Fruit fly (Drosophila melanogaster) whole organism, embryonic: ENCODE data around the gene dtn.

Experiments
- Abd-B ChIP-seq: fragments of 200-800 bp; sonication (Bioruptor generic); optimal IDR thresholded peaks from 2 replicates; lab custom pipeline; 2018; ENCODE audit warnings: missing biosample characterization, mild to moderate bottlenecking, missing genetic modification characterization, moderate library complexity
- Bdp1 ChIP-seq: fragments of 200-800 bp; sonication (Bioruptor generic); optimal IDR thresholded peaks from 3 replicates; lab custom pipeline; 2016; ENCODE audit warnings: missing biosample characterization, missing genetic modification characterization
- CG10209 ChIP-seq: fragments of 200-800 bp; sonication (Bioruptor generic); optimal IDR thresholded peaks from 3 replicates; lab custom pipeline; 2017; ENCODE audit warnings: missing biosample characterization, mild to moderate bottlenecking, missing genetic modification characterization, missing genetic modification reagents
- CG10267 ChIP-seq: fragments of 200-800 bp; sonication (Bioruptor generic); optimal IDR thresholded peaks from 2 replicates; lab custom pipeline; 2018; ENCODE audit warnings: missing biosample characterization, mild to moderate bottlenecking, missing genetic modification characterization, moderate library complexity
- CG10321 ChIP-seq: fragments of 200-800 bp; sonication (Bioruptor generic); IDR thresholded peaks from 2 replicates; pipeline ENCODE4 v1.3.6; 2022; ENCODE audit warnings: missing biosample characterization, missing genetic modification characterization
- CG10979 ChIP-seq: fragments of 200-800 bp; sonication (Bioruptor generic); optimal IDR thresholded peaks from 2 replicates; lab custom pipeline; 2018; ENCODE audit warnings: missing biosample characterization, mild to moderate bottlenecking, missing genetic modification characterization, moderate library complexity
- CG11696 ChIP-seq: fragments of 200-800 bp; sonication (Bioruptor generic); IDR thresholded peaks from 2 replicates; pipeline ENCODE4 v1.3.6; 2022; ENCODE audit warnings: missing biosample characterization, missing genetic modification characterization
- CG15011 ChIP-seq: fragments of 200-800 bp; sonication (Bioruptor generic); optimal IDR thresholded peaks from 3 replicates; lab custom pipeline; 2018; ENCODE audit warnings: missing biosample characterization, mild to moderate bottlenecking, missing genetic modification characterization
- CG1602 ChIP-seq: fragments of 200-800 bp; sonication (Bioruptor generic); optimal IDR thresholded peaks from 3 replicates; lab custom pipeline; 2016; ENCODE audit warnings: missing biosample characterization, missing genetic modification characterization
- CG16815 ChIP-seq: fragments of 200-800 bp; sonication (Bioruptor generic); optimal IDR thresholded peaks from 3 replicates; lab custom pipeline; 2017; ENCODE audit warnings: missing biosample characterization, mild to moderate bottlenecking, missing genetic modification characterization
- CG17186 ChIP-seq: fragments of 200-800 bp; sonication (Bioruptor generic); optimal IDR thresholded peaks from 3 replicates; lab custom pipeline; 2017; ENCODE audit warnings: missing biosample characterization, missing genetic modification reagents, missing genetic modification characterization
- CG17359 ChIP-seq: fragments of 200-800 bp; sonication (Bioruptor generic); optimal IDR thresholded peaks from 3 replicates; lab custom pipeline; 2018; ENCODE audit warnings: missing biosample characterization, mild to moderate bottlenecking, missing genetic modification characterization, moderate library complexity
- CG17612 ChIP-seq: fragments of 200-800 bp; sonication (Bioruptor generic); IDR thresholded peaks from 2 replicates; pipeline ENCODE4 v1.3.6; 2022; ENCODE audit warnings: missing biosample characterization, missing genetic modification characterization
- CG17829 ChIP-seq: fragments of 200-800 bp; optimal IDR thresholded peaks from 2 replicates; lab custom pipeline; 2019; ENCODE audit warnings: missing biosample characterization, mild to moderate bottlenecking, missing genetic modification characterization, moderate library complexity
- CG18476 ChIP-seq: fragments of 200-800 bp; sonication (Bioruptor generic); optimal IDR thresholded peaks from 2 replicates; lab custom pipeline; 2016; ENCODE audit warnings: missing biosample characterization, mild to moderate bottlenecking, missing genetic modification characterization
- CG2116 ChIP-seq: fragments of 200-800 bp; sonication (Bioruptor generic); optimal IDR thresholded peaks from 3 replicates; lab custom pipeline; 2018; ENCODE audit warnings: missing biosample characterization, mild to moderate bottlenecking, missing genetic modification characterization
- CG32532 ChIP-seq: fragments of 200-800 bp; sonication (Bioruptor generic); IDR thresholded peaks from 2 replicates; pipeline ENCODE4 v1.3.6; 2022; ENCODE audit warnings: missing biosample characterization, missing genetic modification characterization
- CG3995 ChIP-seq: fragments of 200-800 bp; sonication (Bioruptor generic); optimal IDR thresholded peaks from 3 replicates; lab custom pipeline; 2016; ENCODE audit warnings: missing biosample characterization, missing genetic modification characterization
- CG5245 ChIP-seq: fragments of 200-800 bp; sonication (Bioruptor generic); optimal IDR thresholded peaks from 3 replicates; lab custom pipeline; 2016; ENCODE audit warnings: missing biosample characterization, missing genetic modification characterization
- CG7271 ChIP-seq: fragments of 200-800 bp; sonication (Bioruptor generic); optimal IDR thresholded peaks from 2 replicates; lab custom pipeline; 2018; ENCODE audit warnings: missing biosample characterization, mild to moderate bottlenecking, missing genetic modification characterization, moderate library complexity
- CG7372 ChIP-seq: fragments of 200-800 bp; sonication (Bioruptor generic); IDR thresholded peaks from 2 replicates; pipeline ENCODE4 v1.3.6; 2022; ENCODE audit warnings: missing biosample characterization, missing genetic modification characterization
- CG8924 ChIP-seq: fragments of 200-800 bp; optimal IDR thresholded peaks from 3 replicates; lab custom pipeline; 2019; ENCODE audit warnings: missing biosample characterization, mild to moderate bottlenecking, missing genetic modification characterization, moderate library complexity
- CG8944 ChIP-seq: fragments of 200-800 bp; sonication (Bioruptor generic); optimal IDR thresholded peaks from 3 replicates; lab custom pipeline; 2016; ENCODE audit warnings: missing biosample characterization, missing genetic modification characterization
- Dbx ChIP-seq: fragments of 200-800 bp; sonication (Bioruptor generic); IDR thresholded peaks from 3 replicates; pipeline ENCODE4 v1.3.6; 2022; ENCODE audit warnings: missing biosample characterization, missing genetic modification characterization
- Deaf1 ChIP-seq: fragments of 200-800 bp; optimal IDR thresholded peaks from 3 replicates; lab custom pipeline; 2019; ENCODE audit warnings: missing biosample characterization, mild to moderate bottlenecking, missing genetic modification characterization, moderate library complexity
- Dip2 ChIP-seq: fragments of 200-800 bp; sonication (Bioruptor generic); IDR thresholded peaks from 2 replicates; pipeline ENCODE4 v1.3.6; 2022; ENCODE audit warnings: missing biosample characterization, missing genetic modification characterization
- Dll ChIP-seq: fragments of 200-800 bp; sonication (Bioruptor generic); IDR thresholded peaks from 4 replicates; pipeline ENCODE4 v1.3.6; 2022; ENCODE audit warnings: missing biosample characterization, missing genetic modification characterization; ENCODE audit not compliant: partially characterized antibody
- E2f2 ChIP-seq: fragments of 200-800 bp; sonication (Bioruptor generic); IDR thresholded peaks from 2 replicates; pipeline ENCODE4 v1.3.6; 2022; ENCODE audit warnings: missing biosample characterization, missing genetic modification characterization
- ERR ChIP-seq: fragments of 200-800 bp; sonication (Bioruptor generic); optimal IDR thresholded peaks from 2 replicates; lab custom pipeline; 2016; ENCODE audit warnings: missing biosample characterization, missing genetic modification characterization
- Med ChIP-seq: fragments of 200-800 bp; sonication (Bioruptor generic); peaks from one replicate; lab custom pipeline; 2016; ENCODE audit warnings: missing biosample characterization, missing genetic modification characterization, mild to moderate bottlenecking, inconsistent platforms, moderate library complexity
- NFAT ChIP-seq: fragments of 200-800 bp; sonication (Bioruptor generic); IDR thresholded peaks from 2 replicates; pipeline ENCODE4 v1.3.6; 2022; ENCODE audit warnings: missing biosample characterization, missing genetic modification characterization
- Oli ChIP-seq: fragments of 200-800 bp; sonication (Bioruptor generic); optimal IDR thresholded peaks from 2 replicates; lab custom pipeline; 2018; ENCODE audit warnings: missing biosample characterization, mild to moderate bottlenecking, missing genetic modification characterization, moderate library complexity
- Pdp1 ChIP-seq, 2 experiments: fragments of 200-800 bp; sonication (Bioruptor generic); optimal IDR thresholded peaks; 3 replicates each; lab custom pipeline; 2016; ENCODE audit warnings: missing biosample characterization in 2 of 2, missing genetic modification characterization in 2 of 2, mild to moderate bottlenecking in 1 of 2, moderate library complexity in 1 of 2
- Xbp1 ChIP-seq: fragments of 200-800 bp; sonication (Bioruptor generic); optimal IDR thresholded peaks from 3 replicates; lab custom pipeline; 2016; ENCODE audit warnings: missing biosample characterization, mild to moderate bottlenecking, missing genetic modification characterization
- abd-A ChIP-seq: fragments of 200-800 bp; sonication (Bioruptor generic); optimal IDR thresholded peaks from 3 replicates; lab custom pipeline; 2019; ENCODE audit warnings: missing biosample characterization, mild to moderate bottlenecking, missing genetic modification characterization, moderate library complexity
- ac ChIP-seq: fragments of 200-800 bp; sonication (Bioruptor generic); optimal IDR thresholded peaks from 3 replicates; lab custom pipeline; 2017; ENCODE audit warnings: missing biosample characterization, mild to moderate bottlenecking, missing genetic modification characterization
- btn ChIP-seq: fragments of 200-800 bp; sonication (Bioruptor generic); optimal IDR thresholded peaks from 2 replicates; lab custom pipeline; 2016; ENCODE audit warnings: missing biosample characterization, missing genetic modification characterization
- cas ChIP-seq: fragments of 200-800 bp; sonication (Bioruptor generic); IDR thresholded peaks from 2 replicates; pipeline ENCODE4 v1.3.6; 2022; ENCODE audit warnings: missing biosample characterization, missing genetic modification characterization
- fd64A ChIP-seq: fragments of 200-800 bp; sonication (Bioruptor generic); optimal IDR thresholded peaks from 3 replicates; lab custom pipeline; 2018; ENCODE audit warnings: missing biosample characterization, mild to moderate bottlenecking, missing genetic modification characterization
- fd96Cb ChIP-seq: fragments of 200-800 bp; sonication (Bioruptor generic); optimal IDR thresholded peaks from 2 replicates; lab custom pipeline; 2018; ENCODE audit warnings: missing biosample characterization, mild to moderate bottlenecking, missing genetic modification characterization, moderate library complexity
- gcm ChIP-seq: fragments of 200-800 bp; sonication (Bioruptor generic); optimal IDR thresholded peaks from 2 replicates; lab custom pipeline; 2019; ENCODE audit warnings: missing biosample characterization, mild to moderate bottlenecking, missing genetic modification characterization, moderate library complexity
- gsb-n ChIP-seq: fragments of 200-800 bp; sonication (Bioruptor generic); optimal IDR thresholded peaks from 3 replicates; lab custom pipeline; 2018; ENCODE audit warnings: missing biosample characterization, mild to moderate bottlenecking, missing genetic modification characterization
- hkb ChIP-seq, 2 experiments: fragments of 200-800 bp in 1 of 2; fragments of >200 bp in 1 of 2; sonication (Bioruptor generic) in 1 of 2; IDR thresholded peaks in 1 of 2; optimal IDR thresholded peaks in 1 of 2; 2 replicates each; pipeline versions ENCODE4 v1.3.6 to Lab custom; 2017 to 2022; ENCODE audit warnings: missing biosample characterization in 1 of 2, missing genetic modification characterization in 1 of 2
- lab ChIP-seq: fragments of 200-800 bp; sonication (Bioruptor generic); optimal IDR thresholded peaks from 3 replicates; lab custom pipeline; 2017; ENCODE audit warnings: missing biosample characterization, missing genetic modification characterization, mild to moderate bottlenecking, moderate library complexity, missing genetic modification reagents
- nerfin-2 ChIP-seq: fragments of 200-800 bp; sonication (Bioruptor generic); IDR thresholded peaks from 2 replicates; pipeline ENCODE4 v1.3.6; 2022; ENCODE audit warnings: missing biosample characterization, missing genetic modification characterization; ENCODE audit not compliant: partially characterized antibody
- pfk ChIP-seq: fragments of 200-800 bp; sonication (Bioruptor generic); optimal IDR thresholded peaks from 2 replicates; lab custom pipeline; 2018; ENCODE audit warnings: missing biosample characterization, mild to moderate bottlenecking, missing genetic modification characterization, moderate library complexity
- ro ChIP-seq: fragments of 200-800 bp; sonication (Bioruptor generic); IDR thresholded peaks from 2 replicates; pipeline ENCODE4 v1.3.6; 2022; ENCODE audit warnings: missing biosample characterization, missing genetic modification characterization
- sima ChIP-seq: fragments of 200-800 bp; sonication (Bioruptor generic); optimal IDR thresholded peaks from 2 replicates; lab custom pipeline; 2016; ENCODE audit warnings: missing biosample characterization, missing genetic modification characterization
- yki ChIP-seq: fragments of >200 bp; optimal IDR thresholded peaks from 3 replicates; lab custom pipeline; 2018

Gene dtn

DNA sequence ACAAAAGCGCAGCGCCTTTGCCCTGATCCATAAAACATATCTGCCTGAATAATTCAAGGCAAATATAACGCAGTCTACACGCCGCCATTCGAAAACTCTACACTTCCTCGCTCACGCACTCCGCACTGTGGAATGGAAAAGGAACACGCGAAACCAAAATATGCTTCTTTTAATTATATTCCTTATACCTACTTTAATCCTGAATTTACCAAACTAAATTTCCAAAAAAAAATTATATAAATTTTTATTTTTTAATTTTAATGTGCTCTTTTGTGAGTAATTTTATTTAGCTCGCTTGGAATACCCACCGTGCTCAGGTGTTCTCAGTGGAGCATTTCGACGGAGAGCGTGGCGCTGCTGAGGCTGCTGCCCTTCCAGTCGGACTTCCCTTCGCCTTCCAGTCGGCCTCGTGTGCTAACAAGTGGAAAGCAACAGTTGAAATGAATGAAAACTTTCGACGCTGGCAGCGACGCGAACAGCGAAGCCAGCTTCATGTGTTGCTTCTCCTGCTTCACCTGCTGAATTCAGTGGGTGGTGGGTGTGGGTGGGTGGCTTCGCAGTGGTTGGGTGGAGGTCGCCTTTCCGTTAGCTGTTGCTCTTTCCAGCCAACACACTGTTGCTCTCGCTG, 32.1 kb upstream of the dtn start (continued):
- TF ChIP-seq CG18476 (GFP tag; lab: Kevin White, UChicago) (peak; percentile 55), yki (lab: Kevin White, UChicago) (no peak), pfk (no peak), CG11696 (GFP tag; lab: Robert Waterston, UW) (peak; percentile 77), Pdp1 (GFP tag; optimal IDR thresholded peaks at IDR 0.05; lab: Kevin White, UChicago) (peak in 1 of 2 experiments; percentile 31), CG16815 (peak; percentile 36), CG10979 (tag; lab: Kevin White, UChicago) (peak; percentile 57), CG2116 (GFP tag; lab: Kevin White, UChicago) (peak; percentile 30), Bdp1 (peak; percentile 5), ac (GFP tag; lab: Kevin White, UChicago) (no peak), NFAT (peak; percentile 73), ro (peak; percentile 34; the same call in 1 of the 2 replicates), ERR (GFP tag; lab: Kevin White, UChicago) (no peak), Med (GFP tag; lab: Kevin White, UChicago) (peak; percentile 84), CG32532 (GFP tag; lab: Robert Waterston, UW) (peak; percentile 89), lab (GFP tag; lab: Kevin White, UChicago) (peak; percentile 94), fd96Cb (tag; lab: Kevin White, UChicago) (peak; percentile 77), CG8924 (tag; lab: Kevin White, UChicago) (peak; percentile 72), CG10267 (tag; lab: Kevin White, UChicago) (peak; percentile 54), CG10209 (GFP tag; lab: Kevin White, UChicago) (peak; percentile 79), CG5245 (GFP tag; lab: Kevin White, UChicago) (peak; percentile 28), Abd-B (GFP tag; lab: Kevin White, UChicago) (peak; percentile 54), sima (no peak), gsb-n (tag; lab: Kevin White, UChicago) (peak; percentile 54), gcm (GFP tag; lab: Kevin White, UChicago) (no peak), CG15011 (GFP tag; lab: Kevin White, UChicago) (peak; percentile 66), Dbx (GFP tag; lab: Robert Waterston, UW) (peak; percentile 90), CG7372 (GFP tag; lab: Robert Waterston, UW) (peak; percentile 89), CG17829 (tag; lab: Kevin White, UChicago) (peak; percentile 75), Deaf1 (tag; lab: Kevin White, UChicago) (peak; percentile 76), CG10321 (GFP tag; lab: Robert Waterston, UW) (peak; percentile 64; the same call in 1 of the 2 replicates), CG17612 (GFP tag; lab: Robert Waterston, UW) (peak; percentile 66), abd-A (tag; lab: Kevin White, UChicago) (peak; percentile 6), fd64A (GFP tag; lab: Kevin White, UChicago) (no peak), btn (GFP tag; lab: Kevin White, UChicago) (no peak), CG8944 (GFP tag; lab: Kevin White, UChicago) (no peak), CG3995 (GFP tag; lab: Kevin White, UChicago) (no peak), Dip2 (GFP tag; lab: Robert Waterston, UW) (peak; percentile 30; the same call in 1 of the 2 replicates), Oli (tag; lab: Kevin White, UChicago) (peak; percentile 82), cas (GFP tag; lab: Robert Waterston, UW) (peak; percentile 76), Dll (no peak), CG7271 (tag; lab: Kevin White, UChicago) (no peak), CG17186 (no peak), E2f2 (GFP tag; lab: Robert Waterston, UW) (peak; percentile 67), nerfin-2 (GFP tag; lab: Robert Waterston, UW) (no peak), hkb (optimal IDR thresholded peaks at IDR 0.05; lab: Kevin White, UChicago) (no peak), hkb (GFP tag; IDR thresholded peaks at IDR 0.05; lab: Robert Waterston, UW) (peak; percentile 92), CG1602 (GFP tag; lab: Kevin White, UChicago) (peak; percentile 54), CG17359 (peak; percentile 87), Xbp1 (peak; percentile 72)
